Worm (Caenorhabditis elegans) whole organism, L2 larva: ENCODE data around the gene C34D4.3.

ENCODE experiments used
- C34F6.9 ChIP-seq: fragments of 150-350 bp; optimal IDR thresholded peaks from 2 replicates; lab custom pipeline; 2014; ENCODE audit warnings: missing biosample characterization, missing genetic modification characterization
- F13H6.1 ChIP-seq: sonication (generic microtip); optimal IDR thresholded peaks from 2 replicates; lab custom pipeline; 2016; ENCODE audit warnings: missing genetic modification characterization, missing compliant biosample characterization
- R02D3.7 ChIP-seq: fragments of 150-350 bp; optimal IDR thresholded peaks from 2 replicates; lab custom pipeline; 2014; ENCODE audit warnings: missing biosample characterization, missing genetic modification characterization
- Y55F3AM.14 ChIP-seq: fragments of 200-800 bp; sonication (Bioruptor generic); optimal IDR thresholded peaks from 2 replicates; lab custom pipeline; 2018; ENCODE audit warnings: mild to moderate bottlenecking, missing genetic modification characterization, missing compliant biosample characterization
- ZK546.5 ChIP-seq: sonication (generic microtip); optimal IDR thresholded peaks from 2 replicates; lab custom pipeline; 2017; ENCODE audit warnings: missing biosample characterization, missing genetic modification characterization
- alr-1 ChIP-seq: fragments of 150-350 bp; optimal IDR thresholded peaks from 2 replicates; lab custom pipeline; 2014; ENCODE audit warnings: missing biosample characterization, missing genetic modification characterization
- aly-2 ChIP-seq: fragments of 150-350 bp; optimal IDR thresholded peaks from 2 replicates; lab custom pipeline; 2014; ENCODE audit warnings: missing biosample characterization, missing genetic modification characterization
- blmp-1 ChIP-seq: sonication (generic microtip); optimal IDR thresholded peaks from 2 replicates; lab custom pipeline; 2017; ENCODE audit warnings: missing genetic modification characterization, mild to moderate bottlenecking, missing compliant biosample characterization, antibody characterized with exemption, moderate library complexity; ENCODE audit not compliant: insufficient read depth
- ceh-82 ChIP-seq: fragments of 150-350 bp; optimal IDR thresholded peaks from 2 replicates; lab custom pipeline; 2014; ENCODE audit warnings: missing biosample characterization, missing genetic modification characterization
- crh-2 ChIP-seq: sonication (generic microtip); optimal IDR thresholded peaks from 2 replicates; lab custom pipeline; 2017; ENCODE audit warnings: missing biosample characterization, missing genetic modification characterization
- dmd-4 ChIP-seq: sonication (generic microtip); optimal IDR thresholded peaks from 2 replicates; lab custom pipeline; 2017; ENCODE audit warnings: missing biosample characterization, missing genetic modification characterization
- egl-27 ChIP-seq: sonication (generic microtip); optimal IDR thresholded peaks from 3 replicates; lab custom pipeline; 2017; ENCODE audit warnings: missing biosample characterization, missing genetic modification reagents, missing genetic modification characterization
- elt-1 ChIP-seq: fragments of 150-350 bp; optimal IDR thresholded peaks from 2 replicates; lab custom pipeline; 2014; ENCODE audit warnings: missing biosample characterization, missing genetic modification characterization
- elt-3 ChIP-seq: sonication (generic microtip); optimal IDR thresholded peaks from 2 replicates; lab custom pipeline; 2017; ENCODE audit warnings: missing biosample characterization, missing genetic modification characterization
- gmeb-1 ChIP-seq: fragments of 150-350 bp; optimal IDR thresholded peaks from 2 replicates; lab custom pipeline; 2014; ENCODE audit warnings: missing biosample characterization, missing genetic modification characterization
- lin-13 ChIP-seq: fragments of 150-350 bp; optimal IDR thresholded peaks from 2 replicates; lab custom pipeline; 2014; ENCODE audit warnings: missing biosample characterization, missing genetic modification reagents, missing genetic modification characterization
- lin-39 ChIP-seq: fragments of 150-350 bp; optimal IDR thresholded peaks from 2 replicates; lab custom pipeline; 2014; ENCODE audit warnings: missing biosample characterization, missing genetic modification reagents, missing genetic modification characterization
- lsy-2 ChIP-seq, 2 experiments: fragments of 150-350 bp in 1 of 2; sonication (generic microtip) in 1 of 2; optimal IDR thresholded peaks; 2 replicates each; lab custom pipeline; 2014 to 2017; ENCODE audit warnings: missing biosample characterization in 2 of 2, missing genetic modification characterization in 2 of 2
- mab-5 ChIP-seq: fragments of 150-350 bp; optimal IDR thresholded peaks from 2 replicates; lab custom pipeline; 2014; ENCODE audit warnings: missing biosample characterization, missing genetic modification characterization
- mbf-1 ChIP-seq: sonication (generic microtip); optimal IDR thresholded peaks from 2 replicates; lab custom pipeline; 2017; ENCODE audit warnings: missing biosample characterization, missing genetic modification characterization
- nhr-10 ChIP-seq: sonication (generic microtip); optimal IDR thresholded peaks from 2 replicates; lab custom pipeline; 2017; ENCODE audit warnings: missing biosample characterization, missing genetic modification characterization
- nhr-12 ChIP-seq: fragments of 150-350 bp; optimal IDR thresholded peaks from 2 replicates; lab custom pipeline; 2014; ENCODE audit warnings: missing biosample characterization, missing genetic modification characterization
- nhr-129 ChIP-seq: fragments of 150-350 bp; optimal IDR thresholded peaks from 2 replicates; lab custom pipeline; 2014; ENCODE audit warnings: missing biosample characterization, missing genetic modification characterization
- nhr-21 ChIP-seq: fragments of 150-350 bp; optimal IDR thresholded peaks from 2 replicates; lab custom pipeline; 2014; ENCODE audit warnings: missing biosample characterization, missing genetic modification characterization
- nhr-23 ChIP-seq: fragments of 150-350 bp; optimal IDR thresholded peaks from 2 replicates; lab custom pipeline; 2014; ENCODE audit warnings: missing biosample characterization, missing genetic modification reagents, missing genetic modification characterization
- nhr-25 ChIP-seq: fragments of 150-350 bp; sonication (generic microtip); optimal IDR thresholded peaks from 3 replicates; lab custom pipeline; 2014; ENCODE audit warnings: missing biosample characterization, missing genetic modification characterization
- nhr-6 ChIP-seq: fragments of 150-350 bp; optimal IDR thresholded peaks from 2 replicates; lab custom pipeline; 2014; ENCODE audit warnings: missing biosample characterization, missing genetic modification characterization
- nhr-77 ChIP-seq: fragments of 150-350 bp; optimal IDR thresholded peaks from 2 replicates; lab custom pipeline; 2014; ENCODE audit warnings: missing biosample characterization, missing genetic modification characterization
- skn-1 ChIP-seq: sonication (generic microtip); optimal IDR thresholded peaks from 2 replicates; lab custom pipeline; 2017; ENCODE audit warnings: missing biosample characterization, missing genetic modification characterization
- sma-3 ChIP-seq: sonication (generic microtip); optimal IDR thresholded peaks from 2 replicates; lab custom pipeline; 2016; ENCODE audit warnings: missing genetic modification reagents, missing genetic modification characterization, missing compliant biosample characterization
- sma-9 ChIP-seq, 2 experiments: fragments of 150-350 bp in 1 of 2; sonication (generic microtip) in 1 of 2; optimal IDR thresholded peaks; 2 replicates each; lab custom pipeline; 2014 to 2016; ENCODE audit warnings: missing genetic modification characterization in 2 of 2, mild to moderate bottlenecking in 1 of 2, missing biosample characterization in 1 of 2, missing compliant biosample characterization in 1 of 2, missing genetic modification reagents in 1 of 2, moderate library complexity in 1 of 2
- snpc-4 ChIP-seq: fragments of 150-350 bp; optimal IDR thresholded peaks from 2 replicates; lab custom pipeline; 2014; ENCODE audit warnings: missing biosample characterization, missing genetic modification characterization
- unc-39 ChIP-seq: fragments of 150-350 bp; optimal IDR thresholded peaks from 2 replicates; lab custom pipeline; 2014; ENCODE audit warnings: missing biosample characterization, missing genetic modification characterization
- unc-55 ChIP-seq: fragments of 150-350 bp; sonication (generic microtip); optimal IDR thresholded peaks from 3 replicates; lab custom pipeline; 2014; ENCODE audit warnings: missing biosample characterization, missing genetic modification reagents, missing genetic modification characterization
- unc-62 ChIP-seq: fragments of 150-350 bp; optimal IDR thresholded peaks from 2 replicates; lab custom pipeline; 2014; ENCODE audit warnings: missing biosample characterization, missing genetic modification reagents, missing genetic modification characterization
- zag-1 ChIP-seq: fragments of 150-350 bp; optimal IDR thresholded peaks from 2 replicates; lab custom pipeline; 2014; ENCODE audit warnings: missing biosample characterization, missing genetic modification characterization
- ztf-1 ChIP-seq: fragments of 200-800 bp; sonication (Bioruptor generic); conservative IDR thresholded peaks from 2 replicates; pipeline ENCODE4 v1.3.6; 2022; ENCODE audit warnings: missing genetic modification characterization, missing compliant biosample characterization
- ztf-4 ChIP-seq: fragments of 150-350 bp; optimal IDR thresholded peaks from 2 replicates; lab custom pipeline; 2014; ENCODE audit warnings: missing biosample characterization, missing genetic modification characterization

C34D4.3 gene

DNA sequence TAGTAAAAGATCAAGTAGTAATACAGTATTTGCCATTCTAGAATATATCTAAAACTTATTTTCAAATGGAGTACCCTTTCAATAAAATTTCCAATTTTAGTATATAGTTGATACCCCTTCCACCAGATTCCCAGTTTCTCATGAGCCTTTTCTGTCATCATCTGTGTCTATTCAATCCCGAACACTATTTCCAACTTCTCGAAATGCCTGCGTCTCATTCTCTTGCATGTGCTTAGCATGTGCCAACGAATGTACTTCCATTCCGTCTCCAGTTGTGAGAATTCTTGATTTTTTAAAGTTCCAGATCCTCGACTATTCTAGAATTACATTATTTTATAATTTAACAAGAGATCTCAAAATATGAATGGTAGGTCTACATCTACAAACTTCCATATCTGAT, 13.1 kb downstream of the C34D4.3 start, which contains the start of gene C42D4.18 (continued):
- no peak for TF ChIP-seq nhr-23 (tag; lab: Kevin White, UChicago)
- TF ChIP-seq aly-2 (tag; lab: Kevin White, UChicago), result no peak
- TF ChIP-seq F13H6.1 (tag; lab: Kevin White, UChicago), result no peak
- TF ChIP-seq sma-3 (GFP tag; lab: Kevin White, UChicago), result no peak
- no peak for TF ChIP-seq lin-13
- TF ChIP-seq ZK546.5 (tag; lab: Kevin White, UChicago), result no peak
- TF ChIP-seq crh-2, result no peak
- TF ChIP-seq skn-1 (tag; lab: Kevin White, UChicago), result no peak
- TF ChIP-seq unc-62 (GFP tag; lab: Kevin White, UChicago), result no peak
- TF ChIP-seq, all 48 proteins: peak for 6

DNA sequence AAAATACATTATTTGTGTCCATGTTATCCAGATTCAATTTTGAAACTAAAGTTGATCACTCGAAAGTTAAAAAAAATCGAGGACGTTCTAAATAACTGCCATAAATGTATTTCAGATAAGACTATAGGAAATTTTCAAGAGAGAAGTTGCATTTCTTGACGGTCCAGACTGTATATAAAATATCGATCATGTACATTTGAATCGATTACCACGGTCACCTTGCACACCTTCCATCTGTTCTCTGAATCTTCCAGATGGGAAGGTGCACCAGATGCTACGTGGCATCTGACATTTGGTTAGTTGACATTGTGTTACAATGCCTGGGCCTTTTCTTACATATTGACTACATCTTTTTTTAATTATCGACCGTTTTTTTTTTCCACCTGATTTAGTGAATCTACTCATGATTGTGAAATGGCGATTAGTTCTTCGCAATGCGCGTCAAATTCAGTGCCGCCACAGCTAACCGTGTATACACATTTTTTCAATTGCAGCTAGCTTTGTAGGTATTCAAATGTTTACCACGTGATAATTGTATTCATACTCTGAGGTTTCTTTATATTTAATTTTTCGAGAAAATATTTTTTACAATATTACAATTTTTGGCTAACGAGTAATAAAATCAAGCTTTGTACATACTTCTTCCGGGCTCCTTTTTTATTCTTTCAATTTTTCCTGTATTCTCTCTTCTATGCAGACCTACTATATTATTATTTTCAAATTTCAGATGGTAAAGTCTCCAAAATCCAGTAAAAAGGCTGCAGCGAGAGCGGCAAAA, 14.7 kb downstream of the C34D4.3 start, which contains the start of gene skr-16:
Gene skr-16, plus strand, starts transcription at position 728 of the 778 bp plus-strand sequence.
- TF ChIP-seq unc-55 (peak; percentile 31), C34F6.9 (peak; percentile 70), nhr-129 (tag; lab: Kevin White, UChicago) (peak; percentile 0), sma-3 (GFP tag; lab: Kevin White, UChicago) (peak; percentile 5), crh-2 (peak; percentile 43), lin-13 (peak; percentile 1), sma-9 (GFP tag; optimal IDR thresholded peaks at IDR 0.05; lab: Kevin White, UChicago) (no peak), sma-9 (tag; optimal IDR thresholded peaks at IDR 0.05; lab: Kevin White, UChicago) (no peak), nhr-21 (tag; lab: Kevin White, UChicago) (no peak)

DNA sequence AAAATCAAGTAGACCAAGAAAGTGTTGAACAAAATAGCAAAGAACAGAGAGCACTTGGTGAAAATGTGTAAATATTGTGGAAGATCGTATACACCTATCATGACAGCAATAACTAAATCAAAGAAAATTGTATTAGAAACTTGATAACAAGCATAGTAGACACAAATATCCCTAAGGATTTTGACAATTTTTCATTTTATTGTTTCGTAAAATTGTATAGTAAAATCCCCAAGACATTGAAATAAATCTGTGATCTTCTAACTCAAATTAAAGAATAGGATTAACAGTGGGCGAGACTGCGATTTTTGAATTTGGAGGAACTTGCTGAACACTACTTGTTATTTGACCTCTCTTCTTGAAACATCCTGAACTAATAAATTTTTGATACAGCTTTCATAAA, 17.8 kb downstream of the C34D4.3 start, which contains the start of gene str-220:
Gene str-220, minus strand, starts transcription at position 101 of the 400 bp plus-strand sequence.
- TF ChIP-seq unc-62 (GFP tag; lab: Kevin White, UChicago) (no peak), ztf-4 (tag; lab: Kevin White, UChicago) (no peak), nhr-77 (tag; lab: Kevin White, UChicago) (no peak), nhr-12 (no peak), zag-1 (tag; lab: Kevin White, UChicago) (no peak), C34F6.9 (no peak), lin-13 (no peak), unc-39 (tag; lab: Kevin White, UChicago) (no peak), snpc-4 (tag; lab: Kevin White, UChicago) (no peak), dmd-4 (tag; lab: Kevin White, UChicago) (no peak), alr-1 (no peak), nhr-23 (tag; lab: Kevin White, UChicago) (no peak), elt-1 (no peak), nhr-21 (tag; lab: Kevin White, UChicago) (no peak), nhr-25 (no peak), nhr-10 (tag; lab: Kevin White, UChicago) (no peak)

DNA sequence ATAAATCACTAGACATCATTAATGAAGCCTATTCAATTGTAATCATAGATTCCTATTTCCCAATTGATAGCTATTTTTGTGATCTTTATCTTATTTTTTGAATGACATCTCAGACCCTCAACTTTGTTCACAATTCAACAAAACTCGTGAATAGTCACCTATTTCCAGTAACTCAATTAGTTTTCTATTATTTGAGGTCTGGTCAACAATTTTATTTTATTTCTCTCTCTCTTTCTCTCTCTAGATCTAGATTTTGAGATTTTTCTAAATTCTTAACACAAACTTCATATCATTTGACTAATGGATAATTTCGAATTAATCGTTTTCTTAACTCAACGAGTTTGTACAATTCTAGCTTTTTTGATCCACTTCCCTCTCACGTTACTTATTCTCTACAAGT, 20.0 kb downstream of the C34D4.3 start, which contains the start of gene str-1:
Gene str-1, plus strand, starts transcription at position 301 of the 400 bp plus-strand sequence.
- no peak for TF ChIP-seq ceh-82 (tag; lab: Kevin White, UChicago)
- TF ChIP-seq ztf-4 (tag; lab: Kevin White, UChicago), result no peak
- TF ChIP-seq nhr-12, result no peak
- no peak for TF ChIP-seq nhr-129 (tag; lab: Kevin White, UChicago)
- no peak for TF ChIP-seq elt-1
- TF ChIP-seq sma-9 (GFP tag; optimal IDR thresholded peaks at IDR 0.05; lab: Kevin White, UChicago), result no peak
- no peak for TF ChIP-seq sma-9 (tag; optimal IDR thresholded peaks at IDR 0.05; lab: Kevin White, UChicago)
- TF ChIP-seq ZK546.5 (tag; lab: Kevin White, UChicago), result no peak
- TF ChIP-seq ztf-1, result no peak
- TF ChIP-seq nhr-25, result no peak
- no peak for TF ChIP-seq blmp-1

DNA sequence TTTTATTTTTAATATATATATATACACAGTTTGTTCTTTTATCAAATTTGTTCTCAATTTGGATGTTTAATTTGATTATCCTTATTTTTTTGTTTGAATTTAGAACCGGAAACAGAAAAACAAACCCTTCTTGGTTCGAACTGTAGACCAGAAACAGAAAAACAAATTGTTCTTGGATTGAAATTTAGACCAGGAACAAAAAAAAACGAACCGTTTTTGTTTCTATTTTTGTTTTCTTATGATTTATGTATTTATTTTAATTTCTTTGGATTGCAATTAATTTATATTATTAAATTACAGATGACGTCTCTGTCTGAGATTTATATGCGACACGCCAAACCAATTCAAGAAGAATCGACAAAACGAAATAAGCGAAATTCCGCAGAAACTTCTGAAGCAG, 21.9 kb downstream of the C34D4.3 start, which contains the start of gene C42D4.19:
Gene C42D4.19, plus strand, starts transcription at position 301 of the 400 bp plus-strand sequence.
- no peak for TF ChIP-seq sma-9 (GFP tag; optimal IDR thresholded peaks at IDR 0.05; lab: Kevin White, UChicago)
- TF ChIP-seq sma-9 (tag; optimal IDR thresholded peaks at IDR 0.05; lab: Kevin White, UChicago), result no peak
- TF ChIP-seq nhr-129 (tag; lab: Kevin White, UChicago), result no peak
- TF ChIP-seq mab-5, result no peak
- no peak for TF ChIP-seq egl-27 (tag; lab: Kevin White, UChicago)
- TF ChIP-seq R02D3.7, result no peak
- TF ChIP-seq lin-39, result no peak
- TF ChIP-seq mbf-1 (tag; lab: Kevin White, UChicago), result no peak
- TF ChIP-seq nhr-21 (tag; lab: Kevin White, UChicago), result no peak
- TF ChIP-seq nhr-6 (tag; lab: Kevin White, UChicago), result no peak
- no peak for TF ChIP-seq elt-1
- no peak for TF ChIP-seq Y55F3AM.14 (GFP tag; lab: Kevin White, UChicago)
- TF ChIP-seq ztf-1, result no peak
- TF ChIP-seq zag-1 (tag; lab: Kevin White, UChicago), result no peak
- TF ChIP-seq lsy-2 (tag; optimal IDR thresholded peaks at IDR 0.05; lab: Kevin White, UChicago), result no peak
- no peak for TF ChIP-seq gmeb-1 (tag; lab: Kevin White, UChicago)
- TF ChIP-seq unc-39 (tag; lab: Kevin White, UChicago), result no peak
- TF ChIP-seq unc-62 (GFP tag; lab: Kevin White, UChicago), result no peak
- no peak for TF ChIP-seq ztf-4 (tag; lab: Kevin White, UChicago)
- TF ChIP-seq elt-3 (tag; lab: Kevin White, UChicago), result no peak
- TF ChIP-seq, all 48 proteins: peak for 0
